Fruit fly (Drosophila melanogaster): Measurements from ENCODE around the gene EMC4.

Gene EMC4

DNA sequence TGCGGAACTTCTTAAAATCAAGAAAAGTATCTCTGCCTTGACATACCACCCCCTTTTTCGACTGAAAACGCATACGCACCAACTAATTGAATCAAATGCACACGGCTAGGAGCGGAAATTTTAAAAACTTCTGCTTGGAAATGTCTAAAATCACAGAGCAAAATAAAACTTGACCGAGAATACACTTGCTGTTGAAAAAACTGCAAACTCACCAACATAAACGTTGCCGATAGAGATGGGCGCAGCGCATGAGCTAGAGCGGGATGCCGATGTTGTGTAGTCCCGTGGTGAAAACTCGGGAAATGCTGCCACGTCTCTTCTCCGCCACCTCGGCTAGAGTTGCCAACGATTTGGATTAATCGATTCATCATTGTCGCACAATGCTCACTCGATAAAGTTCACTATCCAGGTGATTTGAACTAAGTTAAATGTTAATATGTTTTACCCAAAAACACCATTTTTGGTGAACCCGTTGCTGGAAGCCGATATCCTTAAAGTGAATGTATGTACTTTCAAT, 3.9 kb upstream of the EMC4 start, which contains the start of the genes CG11109 and Arf1 (continued):
- TF ChIP-seq CG8359 (GFP tag; optimal IDR thresholded peaks at IDR 0.05; ENCODE audit: borderline replicate concordance) (no peak), Dref (GFP tag; IDR thresholded peaks at IDR 0.05) (peak; percentile 87), hbn (GFP tag; IDR thresholded peaks at IDR 0.05; ENCODE audit: partially characterized antibody) (peak; percentile 59), lola (GFP tag; optimal IDR thresholded peaks at IDR 0.05) (no peak), bbx (GFP tag; IDR thresholded peaks at IDR 0.05; ENCODE audit: partially characterized antibody) (peak; percentile 82), CG9932 (GFP tag; IDR thresholded peaks at IDR 0.05) (peak; percentile 54), CG10462 (GFP tag; optimal IDR thresholded peaks at IDR 0.05) (no peak), CoRest (tag; optimal IDR thresholded peaks at IDR 0.05) (no peak), D (optimal IDR thresholded peaks at IDR 0.05) (no peak), D (GFP tag; optimal IDR thresholded peaks at IDR 0.05) (no peak), slbo (GFP tag; IDR thresholded peaks at IDR 0.05) (peak; percentile 38; the same call in 1 of the 2 replicates), HLH54F (GFP tag; optimal IDR thresholded peaks at IDR 0.05) (no peak), dysf (GFP tag; IDR thresholded peaks at IDR 0.05) (no peak), MBD-R2 (GFP tag; IDR thresholded peaks at IDR 0.05) (peak; percentile 76), Ssrp (tag; optimal IDR thresholded peaks at IDR 0.05) (no peak), en (GFP tag; optimal IDR thresholded peaks at IDR 0.05) (no peak), tio (GFP tag; optimal IDR thresholded peaks at IDR 0.05) (no peak), cad (GFP tag; optimal IDR thresholded peaks at IDR 0.05) (no peak), da (GFP tag; optimal IDR thresholded peaks at IDR 0.05) (no peak), Bgb (GFP tag; IDR thresholded peaks at IDR 0.05; ENCODE audit: partially characterized antibody) (peak; percentile 85), cwo (GFP tag; optimal IDR thresholded peaks at IDR 0.05) (no peak), CG4404 (GFP tag; IDR thresholded peaks at IDR 0.05) (no peak), CG3163 (GFP tag; optimal IDR thresholded peaks at IDR 0.05) (no peak), CG31365 (tag; optimal IDR thresholded peaks at IDR 0.05) (no peak), CG11696 (GFP tag; IDR thresholded peaks at IDR 0.05) (no peak), CG11504 (tag; optimal IDR thresholded peaks at IDR 0.05) (no peak), tgo (GFP tag; IDR thresholded peaks at IDR 0.05) (no peak), CG15011 (GFP tag; optimal IDR thresholded peaks at IDR 0.05) (no peak), onecut (GFP tag; IDR thresholded peaks at IDR 0.05) (peak; percentile 27; the same call in 1 of the 2 replicates), CG14050 (GFP tag; IDR thresholded peaks at IDR 0.05) (no peak), TFAM (GFP tag; optimal IDR thresholded peaks at IDR 0.05) (no peak), CG7963 (GFP tag; IDR thresholded peaks at IDR 0.05; ENCODE audit: partially characterized antibody) (peak; percentile 72), ssp (GFP tag; IDR thresholded peaks at IDR 0.05) (no peak), chinmo (GFP tag; IDR thresholded peaks at IDR 0.05; ENCODE audit: partially characterized antibody) (peak; percentile 80), esg (GFP tag; conservative IDR thresholded peaks at IDR 0.05) (no peak), CG9797 (GFP tag; optimal IDR thresholded peaks at IDR 0.05) (peak; percentile 2), sna (GFP tag; IDR thresholded peaks at IDR 0.05; ENCODE audit: partially characterized antibody) (peak; percentile 13), CG31224 (GFP tag; IDR thresholded peaks at IDR 0.05) (no peak), Deaf1 (tag; optimal IDR thresholded peaks at IDR 0.05) (no peak), cato (GFP tag; optimal IDR thresholded peaks at IDR 0.05; ENCODE audit: borderline replicate concordance) (no peak), nerfin-2 (GFP tag; IDR thresholded peaks at IDR 0.05; ENCODE audit: partially characterized antibody) (peak; percentile 56; the same call in 1 of the 2 replicates)
